Worm (Caenorhabditis elegans): Measurements from ENCODE around the gene C34F11.1.

DNA sequence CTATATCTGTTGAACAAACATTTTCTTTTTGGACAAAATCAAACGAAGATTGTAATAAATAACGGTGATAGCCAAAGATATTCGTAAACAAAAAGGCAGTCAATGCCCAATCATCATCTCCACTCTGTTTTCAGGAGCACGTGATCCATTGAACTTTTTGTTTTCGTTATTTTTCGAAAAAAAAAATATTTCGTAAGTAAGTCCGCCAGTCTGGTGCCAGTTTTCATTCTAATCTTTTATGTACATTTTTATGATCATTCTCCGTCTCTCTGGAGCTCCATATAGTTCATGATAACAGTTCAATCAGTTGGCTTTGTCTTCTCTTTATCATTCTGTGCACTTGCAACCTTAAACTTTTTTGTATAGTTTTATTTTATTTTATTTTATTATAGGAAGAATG is 9.8 kb upstream of the C34F11.1 start, which contains the start of gene ampd-1:
- TF ChIP-seq fkh-3 (tag; optimal IDR thresholded peaks at IDR 0.05) (no peak), ama-1 (optimal IDR thresholded peaks at IDR 0.05) (no peak), ama-1 (GFP tag; optimal IDR thresholded peaks at IDR 0.05) (no peak), lin-26 (GFP tag; IDR thresholded peaks at IDR 0.05) (no peak), nfya-1 (tag; optimal IDR thresholded peaks at IDR 0.05; ENCODE audit: borderline replicate concordance, insufficient read depth) (no peak), nhr-27 (tag; optimal IDR thresholded peaks at IDR 0.05) (no peak), zim-3 (tag; optimal IDR thresholded peaks at IDR 0.05) (no peak)

Data from whole organism, young adult.